Fruit fly (Drosophila melanogaster): Measurements from ENCODE around the gene CG9525.

CG9525 gene

dm6 chr2L:8972905-8973304 lies 10.8 kb upstream of the CG9525 start:
- TF ChIP-seq CG3919 (GFP tag; optimal IDR thresholded peaks at IDR 0.05) (no peak), CG7368 (GFP tag; optimal IDR thresholded peaks at IDR 0.05) (no peak)

dm6 chr2L:8967235-8967634 lies 5.1 kb upstream of the CG9525 start, which contains the start of gene CG18088:
Gene CG18088 (plus strand): TSS chr2L:8967535.
- TF ChIP-seq svp (GFP tag): no peak
- TF ChIP-seq Hr38 (GFP tag; optimal IDR thresholded peaks at IDR 0.05): no peak
- no peak for TF ChIP-seq Eip78C (GFP tag)
- TF ChIP-seq achi (GFP tag; optimal IDR thresholded peaks at IDR 0.05): no peak
- no peak for TF ChIP-seq Sox102F (GFP tag; optimal IDR thresholded peaks at IDR 0.05)
- TF ChIP-seq CG6792 (GFP tag; optimal IDR thresholded peaks at IDR 0.05): no peak
- TF ChIP-seq CG6276 (GFP tag; optimal IDR thresholded peaks at IDR 0.05): no peak
- no peak for TF ChIP-seq Ets96B (tag; optimal IDR thresholded peaks at IDR 0.05)
- TF ChIP-seq CG6808 (GFP tag; optimal IDR thresholded peaks at IDR 0.05): no peak

dm6 chr2L:8964657-8965056 lies 2.5 kb upstream of the CG9525 start, which contains the start of gene CG32984:
Gene CG32984 (plus strand): TSS chr2L:8964957.
- TF ChIP-seq Blimp-1 (GFP tag; optimal IDR thresholded peaks at IDR 0.05): no peak
- no peak for TF ChIP-seq Met (GFP tag; optimal IDR thresholded peaks at IDR 0.05)
- no peak for TF ChIP-seq CG3032 (tag; optimal IDR thresholded peaks at IDR 0.05)
- TF ChIP-seq CG10631 (GFP tag; optimal IDR thresholded peaks at IDR 0.05): no peak
- TF ChIP-seq CG6854 (GFP tag; optimal IDR thresholded peaks at IDR 0.05): no peak
- no peak for TF ChIP-seq lz (GFP tag; optimal IDR thresholded peaks at IDR 0.05)
- TF ChIP-seq fd85E (GFP tag; optimal IDR thresholded peaks at IDR 0.05): no peak
- no peak for TF ChIP-seq cyc (GFP tag; optimal IDR thresholded peaks at IDR 0.05)
- no peak for TF ChIP-seq CG6276 (GFP tag; optimal IDR thresholded peaks at IDR 0.05)
- no peak for TF ChIP-seq achi (GFP tag; optimal IDR thresholded peaks at IDR 0.05)
- no peak for TF ChIP-seq CG6163 (GFP tag; IDR thresholded peaks at IDR 0.05)
- TF ChIP-seq CG16779 (tag; optimal IDR thresholded peaks at IDR 0.05): no peak
- no peak for TF ChIP-seq Eip75B (GFP tag; optimal IDR thresholded peaks at IDR 0.05)
- TF ChIP-seq acj6 (GFP tag; optimal IDR thresholded peaks at IDR 0.05): no peak

dm6 chr2L:8959001-8959461 lies 3.1 kb downstream of the CG9525 start, which contains the start of gene CG31886:
Gene CG31886 (minus strand): TSS chr2L:8959051.
- no peak for TF ChIP-seq CG6854 (GFP tag; optimal IDR thresholded peaks at IDR 0.05)
- TF ChIP-seq CG15336 (GFP tag; IDR thresholded peaks at IDR 0.05): no peak; the same call in 1 of the 2 replicates
- TF ChIP-seq CG8119 (GFP tag; IDR thresholded peaks at IDR 0.05): peak; percentile 84; the same call in 2 of the 3 replicates
- no peak for TF ChIP-seq CG11762 (GFP tag; optimal IDR thresholded peaks at IDR 0.05; ENCODE audit: insufficient read depth)
- no peak for TF ChIP-seq CG1621 (tag; optimal IDR thresholded peaks at IDR 0.05)
- no peak for TF ChIP-seq topi (GFP tag; optimal IDR thresholded peaks at IDR 0.05)
- TF ChIP-seq CG8632 (GFP tag; optimal IDR thresholded peaks at IDR 0.05): no peak
- no peak for TF ChIP-seq Hr38 (GFP tag; optimal IDR thresholded peaks at IDR 0.05)
- no peak; the same call in 1 of the 2 replicates for TF ChIP-seq Gug (GFP tag; IDR thresholded peaks at IDR 0.05)
- TF ChIP-seq Met (GFP tag; optimal IDR thresholded peaks at IDR 0.05): no peak
- no peak for TF ChIP-seq Ets96B (tag; optimal IDR thresholded peaks at IDR 0.05)
- no peak for TF ChIP-seq fd59A (GFP tag; optimal IDR thresholded peaks at IDR 0.05)
- TF ChIP-seq CG10631 (GFP tag; optimal IDR thresholded peaks at IDR 0.05): peak; percentile 27
- no peak for TF ChIP-seq CG6163 (GFP tag; IDR thresholded peaks at IDR 0.05)
- peak; percentile 44 for TF ChIP-seq CG11294 (GFP tag; IDR thresholded peaks at IDR 0.05)
- no peak for TF ChIP-seq CG8319 (GFP tag; optimal IDR thresholded peaks at IDR 0.05)
- TF ChIP-seq vri (GFP tag; optimal IDR thresholded peaks at IDR 0.05): no peak
- no peak for TF ChIP-seq Smox (GFP tag; optimal IDR thresholded peaks at IDR 0.05)
- TF ChIP-seq dac (GFP tag; optimal IDR thresholded peaks at IDR 0.05): no peak
- TF ChIP-seq Sox102F (GFP tag; optimal IDR thresholded peaks at IDR 0.05): no peak
- peak; percentile 73 for TF ChIP-seq CG6276 (GFP tag; optimal IDR thresholded peaks at IDR 0.05)
- TF ChIP-seq dsx (GFP tag; optimal IDR thresholded peaks at IDR 0.05; ENCODE audit: poor library complexity, severe bottlenecking): no peak
- peak; percentile 15 for TF ChIP-seq Hr4 (GFP tag; optimal IDR thresholded peaks at IDR 0.05)
- TF ChIP-seq salr (GFP tag; optimal IDR thresholded peaks at IDR 0.05): peak in 1 of 2 experiments; percentile 11
- TF ChIP-seq CG16779 (tag; optimal IDR thresholded peaks at IDR 0.05): peak; percentile 29
- TF ChIP-seq cyc (GFP tag; optimal IDR thresholded peaks at IDR 0.05): no peak
- no peak for TF ChIP-seq fd85E (GFP tag; optimal IDR thresholded peaks at IDR 0.05)
- TF ChIP-seq CG11902 (GFP tag; optimal IDR thresholded peaks at IDR 0.05): no peak
- TF ChIP-seq eg (GFP tag; IDR thresholded peaks at IDR 0.05): peak; percentile 82; the same call in 2 of the 3 replicates
- TF ChIP-seq pdm3 (GFP tag; optimal IDR thresholded peaks at IDR 0.05): peak; percentile 25
- no peak for TF ChIP-seq Eip75B (GFP tag; optimal IDR thresholded peaks at IDR 0.05)
- TF ChIP-seq CG7368 (GFP tag; optimal IDR thresholded peaks at IDR 0.05): no peak
- no peak for TF ChIP-seq CG9139 (GFP tag; optimal IDR thresholded peaks at IDR 0.05)
- TF ChIP-seq Sox15 (GFP tag; optimal IDR thresholded peaks at IDR 0.05): no peak
- no peak for TF ChIP-seq CG6792 (GFP tag; optimal IDR thresholded peaks at IDR 0.05)
- peak; percentile 20 for TF ChIP-seq CG3919 (GFP tag; optimal IDR thresholded peaks at IDR 0.05)
- no peak for TF ChIP-seq Eip78C (GFP tag)

Data from whole organism, prepupa.